Worm (Caenorhabditis elegans) whole organism, L1 larva: ENCODE measurements around the gene Y51A2D.21.

Source experiments
- C34B4.2 ChIP-seq: sonication (generic microtip); optimal IDR thresholded peaks from 2 replicates; lab custom pipeline; 2017; ENCODE audit warnings: mild to moderate bottlenecking, missing genetic modification characterization, missing compliant biosample characterization
- ama-1 ChIP-seq: fragments of 150-350 bp; optimal IDR thresholded peaks from 2 replicates; lab custom pipeline; 2014
- blmp-1 ChIP-seq: fragments of 150-350 bp; optimal IDR thresholded peaks from 2 replicates; lab custom pipeline; 2014; ENCODE audit warnings: missing biosample characterization, missing genetic modification characterization
- ces-1 ChIP-seq: fragments of 150-350 bp; optimal IDR thresholded peaks from 2 replicates; lab custom pipeline; 2014; ENCODE audit warnings: missing biosample characterization, missing genetic modification reagents, missing genetic modification characterization
- efl-1 ChIP-seq, 4 experiments: fragments of 150-350 bp; optimal IDR thresholded peaks in 3 of 4; peaks in 1 of 4; 1 replicate in 1 of 4; 2 replicates in 3 of 4; lab custom pipeline; 2014; ENCODE audit warnings: missing biosample characterization in 2 of 4, missing genetic modification characterization in 2 of 4, missing genetic modification reagents in 2 of 4
- jun-1 ChIP-seq: fragments of 150-350 bp; optimal IDR thresholded peaks from 2 replicates; lab custom pipeline; 2014; ENCODE audit warnings: missing biosample characterization, missing genetic modification reagents, missing genetic modification characterization
- lin-13 ChIP-seq: fragments of 150-350 bp; optimal IDR thresholded peaks from 2 replicates; lab custom pipeline; 2014; ENCODE audit warnings: missing biosample characterization, missing genetic modification reagents, missing genetic modification characterization
- nhr-12 ChIP-seq: sonication (generic microtip); optimal IDR thresholded peaks from 2 replicates; lab custom pipeline; 2017; ENCODE audit warnings: missing biosample characterization, missing genetic modification characterization
- nhr-28 ChIP-seq: fragments of 150-350 bp; optimal IDR thresholded peaks from 2 replicates; lab custom pipeline; 2014; ENCODE audit warnings: missing biosample characterization, missing genetic modification characterization
- snpc-4 ChIP-seq: fragments of 150-350 bp; optimal IDR thresholded peaks from 2 replicates; lab custom pipeline; 2014; ENCODE audit warnings: missing biosample characterization, missing genetic modification characterization
- xbp-1 ChIP-seq: sonication (generic microtip); optimal IDR thresholded peaks from 2 replicates; lab custom pipeline; 2016; ENCODE audit warnings: missing genetic modification characterization, missing compliant biosample characterization
- zag-1 ChIP-seq: fragments of 150-350 bp; optimal IDR thresholded peaks from 2 replicates; lab custom pipeline; 2014; ENCODE audit warnings: missing biosample characterization, missing genetic modification characterization
- ztf-11 ChIP-seq, 2 experiments: sonication (generic microtip); optimal IDR thresholded peaks; 2 replicates each; lab custom pipeline; 2016 to 2017; ENCODE audit warnings: missing genetic modification characterization in 2 of 2, missing biosample characterization in 1 of 2, missing compliant biosample characterization in 1 of 2

ce11 chrV:18613164-18613563, 41.5 kb downstream of the Y51A2D.21 start:
- TF ChIP-seq snpc-4 (tag; lab: Kevin White, UChicago): no peak
- no peak for TF ChIP-seq lin-13
- TF ChIP-seq zag-1 (tag; lab: Kevin White, UChicago): no peak
- no peak for TF ChIP-seq ztf-11 (tag; optimal IDR thresholded peaks at IDR 0.05; lab: Kevin White, UChicago)
- TF ChIP-seq nhr-28 (tag; lab: Kevin White, UChicago): no peak
- no peak for TF ChIP-seq C34B4.2 (tag; lab: Kevin White, UChicago)
- no peak for TF ChIP-seq ces-1 (GFP tag; lab: Kevin White, UChicago)
- no peak for TF ChIP-seq nhr-12
- TF ChIP-seq efl-1 (optimal IDR thresholded peaks at IDR 0.05; lab: Kevin White, UChicago): no peak
- TF ChIP-seq efl-1 (GFP tag; optimal IDR thresholded peaks at IDR 0.05 in 1 of 2; lab: Kevin White, UChicago): no peak
- no peak for TF ChIP-seq jun-1
- no peak for TF ChIP-seq xbp-1
- TF ChIP-seq blmp-1 (tag; lab: Kevin White, UChicago): no peak
- no peak for TF ChIP-seq ama-1
